Worm (Caenorhabditis elegans) whole organism, L2 larva: ENCODE data around the gene nlp-19.

Source experiments
- F13H6.1 ChIP-seq: sonication (generic microtip); optimal IDR thresholded peaks from 2 replicates; lab custom pipeline; 2016; ENCODE audit warnings: missing genetic modification characterization, missing compliant biosample characterization
- Y55F3AM.14 ChIP-seq: fragments of 200-800 bp; sonication (Bioruptor generic); optimal IDR thresholded peaks from 2 replicates; lab custom pipeline; 2018; ENCODE audit warnings: mild to moderate bottlenecking, missing genetic modification characterization, missing compliant biosample characterization
- ZK546.5 ChIP-seq: sonication (generic microtip); optimal IDR thresholded peaks from 2 replicates; lab custom pipeline; 2017; ENCODE audit warnings: missing biosample characterization, missing genetic modification characterization
- aly-2 ChIP-seq: fragments of 150-350 bp; optimal IDR thresholded peaks from 2 replicates; lab custom pipeline; 2014; ENCODE audit warnings: missing biosample characterization, missing genetic modification characterization
- ceh-16 ChIP-seq: fragments of 150-350 bp; optimal IDR thresholded peaks from 2 replicates; lab custom pipeline; 2014; ENCODE audit warnings: missing biosample characterization, missing genetic modification characterization
- lin-11 ChIP-seq: fragments of 150-350 bp; sonication (generic microtip); optimal IDR thresholded peaks from 2 replicates; lab custom pipeline; 2014; ENCODE audit warnings: missing biosample characterization, missing genetic modification characterization, inconsistent platforms, mixed read lengths
- lsy-2 ChIP-seq, 2 experiments: fragments of 150-350 bp in 1 of 2; sonication (generic microtip) in 1 of 2; optimal IDR thresholded peaks; 2 replicates each; lab custom pipeline; 2014 to 2017; ENCODE audit warnings: missing biosample characterization in 2 of 2, missing genetic modification characterization in 2 of 2
- mbf-1 ChIP-seq: sonication (generic microtip); optimal IDR thresholded peaks from 2 replicates; lab custom pipeline; 2017; ENCODE audit warnings: missing biosample characterization, missing genetic modification characterization
- nhr-21 ChIP-seq: fragments of 150-350 bp; optimal IDR thresholded peaks from 2 replicates; lab custom pipeline; 2014; ENCODE audit warnings: missing biosample characterization, missing genetic modification characterization
- nhr-25 ChIP-seq: fragments of 150-350 bp; sonication (generic microtip); optimal IDR thresholded peaks from 3 replicates; lab custom pipeline; 2014; ENCODE audit warnings: missing biosample characterization, missing genetic modification characterization
- unc-55 ChIP-seq: fragments of 150-350 bp; sonication (generic microtip); optimal IDR thresholded peaks from 3 replicates; lab custom pipeline; 2014; ENCODE audit warnings: missing biosample characterization, missing genetic modification reagents, missing genetic modification characterization
- ztf-1 ChIP-seq: fragments of 200-800 bp; sonication (Bioruptor generic); conservative IDR thresholded peaks from 2 replicates; pipeline ENCODE4 v1.3.6; 2022; ENCODE audit warnings: missing genetic modification characterization, missing compliant biosample characterization
- ztf-4 ChIP-seq: fragments of 150-350 bp; optimal IDR thresholded peaks from 2 replicates; lab custom pipeline; 2014; ENCODE audit warnings: missing biosample characterization, missing genetic modification characterization

DNA sequence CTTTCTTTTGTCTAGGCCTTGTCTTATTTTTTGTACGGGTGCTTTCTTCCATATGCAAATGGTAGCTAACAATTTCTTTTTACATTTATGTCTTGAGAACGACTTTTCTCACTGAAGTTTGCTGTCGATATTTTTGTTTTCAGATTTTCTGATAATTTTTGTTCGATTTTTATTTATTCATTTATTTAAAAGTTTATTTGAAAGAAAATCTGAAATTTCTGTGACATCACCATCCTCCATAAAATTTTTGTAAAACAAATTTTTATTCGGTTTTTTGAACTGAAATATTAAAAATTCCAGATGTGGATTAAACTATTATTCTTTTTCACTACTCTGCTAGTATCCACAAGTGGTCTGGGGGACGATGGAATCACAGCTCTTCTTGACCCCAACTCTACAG is 4.7 kb upstream of the nlp-19 start, which contains the start of gene pbo-4:
- TF ChIP-seq ztf-1 (GFP tag; lab: Robert Waterston, UW) (no peak), lsy-2 (tag; optimal IDR thresholded peaks at IDR 0.05; lab: Kevin White, UChicago) (no peak), ceh-16 (tag; lab: Kevin White, UChicago) (no peak), unc-55 (no peak), F13H6.1 (tag; lab: Kevin White, UChicago) (no peak), ztf-4 (tag; lab: Kevin White, UChicago) (no peak), Y55F3AM.14 (GFP tag; lab: Kevin White, UChicago) (no peak), nhr-21 (tag; lab: Kevin White, UChicago) (no peak), mbf-1 (no peak), nhr-25 (tag; lab: Kevin White, UChicago) (no peak), lin-11 (tag; lab: Kevin White, UChicago) (no peak), aly-2 (tag; lab: Kevin White, UChicago) (no peak), ZK546.5 (tag; lab: Kevin White, UChicago) (no peak)
